Fruit fly (Drosophila melanogaster) whole organism, embryonic: ENCODE measurements around the gene Drsl4.

Experiments used
- Blimp-1 ChIP-seq: fragments of 200-800 bp; sonication (Bioruptor generic); optimal IDR thresholded peaks from 3 replicates; lab custom pipeline; 2018; ENCODE audit warnings: missing biosample characterization, missing genetic modification characterization, mild to moderate bottlenecking, moderate library complexity, missing genetic modification reagents
- CG33557 ChIP-seq: fragments of 200-800 bp; sonication (Bioruptor generic); optimal IDR thresholded peaks from 2 replicates; lab custom pipeline; 2019; ENCODE audit warnings: missing biosample characterization, mild to moderate bottlenecking, missing genetic modification characterization, moderate library complexity
- CG4707 ChIP-seq: fragments of 200-800 bp; sonication (Bioruptor generic); optimal IDR thresholded peaks from 2 replicates; lab custom pipeline; 2018; ENCODE audit warnings: missing biosample characterization, mild to moderate bottlenecking, missing genetic modification characterization, moderate library complexity
- Hr78 ChIP-seq, 2 experiments: fragments of 200-800 bp in 1 of 2; fragments of >200 bp in 1 of 2; sonication (Bioruptor generic) in 1 of 2; optimal IDR thresholded peaks; 2 replicates each; lab custom pipeline; 2017 to 2019; ENCODE audit warnings: missing biosample characterization in 2 of 2, missing genetic modification characterization in 2 of 2, mild to moderate bottlenecking in 1 of 2, moderate library complexity in 1 of 2
- Poxn ChIP-seq: fragments of 200-800 bp; sonication (Bioruptor generic); IDR thresholded peaks from 2 replicates; pipeline ENCODE4 v1.3.6; 2022; ENCODE audit warnings: missing biosample characterization, missing genetic modification characterization
- ap ChIP-seq: fragments of 200-800 bp; sonication (Bioruptor generic); IDR thresholded peaks from 2 replicates; pipeline ENCODE4 v1.3.6; 2022; ENCODE audit warnings: missing biosample characterization, missing genetic modification characterization
- kni ChIP-seq: fragments of 200-800 bp; sonication (Bioruptor generic); optimal IDR thresholded peaks from 3 replicates; lab custom pipeline; 2017; ENCODE audit warnings: mild to moderate bottlenecking, missing biosample characterization, missing genetic modification reagents, missing genetic modification characterization
- mam ChIP-seq: fragments of 200-800 bp; sonication (Bioruptor generic); optimal IDR thresholded peaks from 3 replicates; lab custom pipeline; 2016; ENCODE audit warnings: missing biosample characterization, missing genetic modification characterization
- oc ChIP-seq: fragments of 200-800 bp; sonication (Bioruptor generic); optimal IDR thresholded peaks from 2 replicates; lab custom pipeline; 2018; ENCODE audit warnings: missing biosample characterization, mild to moderate bottlenecking, missing genetic modification characterization, moderate library complexity
- vvl ChIP-seq: fragments of 200-800 bp; sonication (Bioruptor generic); IDR thresholded peaks from 2 replicates; pipeline ENCODE4 v1.3.6; 2022; ENCODE audit warnings: missing biosample characterization, missing genetic modification characterization

The Drsl4 gene

dm6 chr3L:3352516-3352915, 37.1 kb downstream of the Drsl4 start:
- TF ChIP-seq CG33557 (GFP tag; lab: Kevin White, UChicago) (peak; percentile 23), mam (GFP tag; lab: Kevin White, UChicago) (no peak), CG4707 (GFP tag; lab: Kevin White, UChicago) (peak; percentile 53), Blimp-1 (peak; percentile 94), ap (GFP tag; lab: Robert Waterston, UW) (no peak)

dm6 chr3L:3353297-3353696, 37.9 kb downstream of the Drsl4 start:
- TF ChIP-seq Hr78 (GFP tag; optimal IDR thresholded peaks at IDR 0.05; lab: Kevin White, UChicago): peak in 1 of 2 experiments; percentile 90
- TF ChIP-seq Poxn: no peak
- TF ChIP-seq oc: peak; percentile 74
- TF ChIP-seq vvl (GFP tag; lab: Robert Waterston, UW): peak; percentile 59; the same call in 1 of the 2 replicates
- peak; percentile 42 for TF ChIP-seq kni (GFP tag; lab: Kevin White, UChicago)
- TF ChIP-seq, all 482 proteins: peak for 4
